Fruit fly (Drosophila melanogaster) whole organism, embryonic: ENCODE data around the gene CNMa.

Experiments used
- Aef1 ChIP-seq: fragments of 200-800 bp; sonication (Bioruptor generic); IDR thresholded peaks from 3 replicates; pipeline ENCODE4 v1.3.6; 2022; ENCODE audit warnings: missing biosample characterization, missing genetic modification characterization
- B-H1 ChIP-seq: fragments of 200-800 bp; sonication (Bioruptor generic); IDR thresholded peaks from 3 replicates; pipeline ENCODE4 v1.3.6; 2022; ENCODE audit warnings: missing biosample characterization, missing genetic modification characterization
- BEAF-32 ChIP-seq: fragments of 200-800 bp; sonication (Bioruptor generic); optimal IDR thresholded peaks from 3 replicates; lab custom pipeline; 2017; ENCODE audit warnings: missing biosample characterization, missing genetic modification characterization, mild to moderate bottlenecking, moderate library complexity, missing genetic modification reagents
- CG10209 ChIP-seq: fragments of 200-800 bp; sonication (Bioruptor generic); optimal IDR thresholded peaks from 3 replicates; lab custom pipeline; 2017; ENCODE audit warnings: missing biosample characterization, mild to moderate bottlenecking, missing genetic modification characterization, missing genetic modification reagents
- CG10431 ChIP-seq: fragments of 200-800 bp; sonication (Bioruptor generic); optimal IDR thresholded peaks from 3 replicates; lab custom pipeline; 2018; ENCODE audit warnings: missing biosample characterization, mild to moderate bottlenecking, missing genetic modification characterization
- CG12155 ChIP-seq: fragments of 200-800 bp; sonication (Bioruptor generic); optimal IDR thresholded peaks from 3 replicates; lab custom pipeline; 2016; ENCODE audit warnings: missing biosample characterization, missing genetic modification characterization
- CG14050 ChIP-seq: fragments of 200-800 bp; sonication (Bioruptor generic); IDR thresholded peaks from 3 replicates; pipeline ENCODE4 v1.3.6; 2022; ENCODE audit warnings: missing biosample characterization, missing genetic modification characterization
- CG1603 ChIP-seq: fragments of 200-800 bp; sonication (Bioruptor generic); optimal IDR thresholded peaks from 2 replicates; lab custom pipeline; 2019; ENCODE audit warnings: missing biosample characterization, mild to moderate bottlenecking, missing genetic modification characterization, moderate library complexity
- CG17829 ChIP-seq: fragments of 200-800 bp; optimal IDR thresholded peaks from 2 replicates; lab custom pipeline; 2019; ENCODE audit warnings: missing biosample characterization, mild to moderate bottlenecking, missing genetic modification characterization, moderate library complexity
- CG2889 ChIP-seq: fragments of 200-800 bp; sonication (Bioruptor generic); IDR thresholded peaks from 3 replicates; pipeline ENCODE4 v1.3.6; 2022; ENCODE audit warnings: missing biosample characterization, missing genetic modification characterization
- CG30403 ChIP-seq: fragments of 200-800 bp; sonication (Bioruptor generic); optimal IDR thresholded peaks from 3 replicates; lab custom pipeline; 2016; ENCODE audit warnings: missing biosample characterization, missing genetic modification characterization
- CG32532 ChIP-seq: fragments of 200-800 bp; sonication (Bioruptor generic); IDR thresholded peaks from 2 replicates; pipeline ENCODE4 v1.3.6; 2022; ENCODE audit warnings: missing biosample characterization, missing genetic modification characterization
- CG32772 ChIP-seq: fragments of 200-800 bp; sonication (Bioruptor generic); IDR thresholded peaks from 2 replicates; pipeline ENCODE4 v1.3.6; 2022; ENCODE audit warnings: missing biosample characterization, missing genetic modification characterization
- CG34224 ChIP-seq: fragments of 200-800 bp; sonication (Bioruptor generic); IDR thresholded peaks from 3 replicates; pipeline ENCODE4 v1.3.6; 2022; ENCODE audit warnings: missing biosample characterization, missing genetic modification characterization; ENCODE audit not compliant: partially characterized antibody
- CG4282 ChIP-seq: fragments of 200-800 bp; sonication (Bioruptor generic); optimal IDR thresholded peaks from 2 replicates; lab custom pipeline; 2016; ENCODE audit warnings: missing biosample characterization, missing genetic modification characterization
- CG6175 ChIP-seq: fragments of 200-800 bp; sonication (Bioruptor generic); IDR thresholded peaks from 3 replicates; pipeline ENCODE4 v1.3.6; 2022; ENCODE audit warnings: missing biosample characterization, missing genetic modification characterization
- CG7786 ChIP-seq: fragments of 200-800 bp; sonication (Bioruptor generic); optimal IDR thresholded peaks from 2 replicates; lab custom pipeline; 2016; ENCODE audit warnings: missing biosample characterization, missing genetic modification characterization
- CG8944 ChIP-seq: fragments of 200-800 bp; sonication (Bioruptor generic); optimal IDR thresholded peaks from 3 replicates; lab custom pipeline; 2016; ENCODE audit warnings: missing biosample characterization, missing genetic modification characterization
- CG9876 ChIP-seq: fragments of 200-800 bp; sonication (Bioruptor generic); optimal IDR thresholded peaks from 2 replicates; lab custom pipeline; 2016; ENCODE audit warnings: missing biosample characterization, missing genetic modification characterization
- Camta ChIP-seq: fragments of 200-800 bp; sonication (Bioruptor generic); optimal IDR thresholded peaks from 2 replicates; lab custom pipeline; 2016; ENCODE audit warnings: missing biosample characterization, missing genetic modification characterization
- CkIIα-i1 ChIP-seq: fragments of 200-800 bp; sonication (Bioruptor generic); IDR thresholded peaks from 2 replicates; pipeline ENCODE4 v1.3.6; 2022; ENCODE audit warnings: missing biosample characterization, missing genetic modification characterization
- Drgx ChIP-seq: fragments of 200-800 bp; sonication (Bioruptor generic); IDR thresholded peaks from 2 replicates; pipeline ENCODE4 v1.3.6; 2022; ENCODE audit warnings: missing biosample characterization, missing genetic modification characterization
- Hand ChIP-seq: fragments of 200-800 bp; sonication (Bioruptor generic); optimal IDR thresholded peaks from 2 replicates; lab custom pipeline; 2017; ENCODE audit warnings: mild to moderate bottlenecking, missing biosample characterization, missing genetic modification reagents, missing genetic modification characterization
- HmgZ ChIP-seq: fragments of 200-800 bp; sonication (Bioruptor generic); optimal IDR thresholded peaks from 2 replicates; lab custom pipeline; 2018; ENCODE audit warnings: missing biosample characterization, mild to moderate bottlenecking, missing genetic modification characterization
- Hsf ChIP-seq: fragments of 200-800 bp; sonication (Bioruptor generic); optimal IDR thresholded peaks from 3 replicates; lab custom pipeline; 2016; ENCODE audit warnings: missing biosample characterization, missing genetic modification characterization
- Lim3 ChIP-seq: fragments of 200-800 bp; sonication (Bioruptor generic); IDR thresholded peaks from 2 replicates; pipeline ENCODE4 v1.3.6; 2022; ENCODE audit warnings: missing biosample characterization, missing genetic modification characterization
- NFAT ChIP-seq: fragments of 200-800 bp; sonication (Bioruptor generic); IDR thresholded peaks from 2 replicates; pipeline ENCODE4 v1.3.6; 2022; ENCODE audit warnings: missing biosample characterization, missing genetic modification characterization
- Opbp ChIP-seq: fragments of 200-800 bp; sonication (Bioruptor generic); IDR thresholded peaks from 3 replicates; pipeline ENCODE4 v1.3.6; 2022; ENCODE audit warnings: missing biosample characterization, missing genetic modification characterization; ENCODE audit not compliant: partially characterized antibody
- Spps ChIP-seq: fragments of 200-800 bp; sonication (Bioruptor generic); optimal IDR thresholded peaks from 2 replicates; lab custom pipeline; 2018; ENCODE audit warnings: missing biosample characterization, mild to moderate bottlenecking, missing genetic modification characterization
- Xrp1 ChIP-seq: fragments of 200-800 bp; sonication (Bioruptor generic); IDR thresholded peaks from 2 replicates; pipeline ENCODE4 v1.3.6; 2022; ENCODE audit warnings: missing biosample characterization, missing genetic modification characterization
- ash1 ChIP-seq: fragments of 200-800 bp; sonication (Bioruptor generic); optimal IDR thresholded peaks from 2 replicates; lab custom pipeline; 2018; ENCODE audit warnings: missing biosample characterization, mild to moderate bottlenecking, missing genetic modification characterization
- caup ChIP-seq: fragments of 200-800 bp; sonication (Bioruptor generic); optimal IDR thresholded peaks from 3 replicates; lab custom pipeline; 2017; ENCODE audit warnings: missing biosample characterization, mild to moderate bottlenecking, missing genetic modification characterization, moderate library complexity; ENCODE audit not compliant: severe bottlenecking
- ci ChIP-seq: fragments of 200-800 bp; sonication (Bioruptor generic); IDR thresholded peaks from 3 replicates; pipeline ENCODE4 v1.3.6; 2022; ENCODE audit warnings: missing biosample characterization, missing genetic modification characterization
- da ChIP-seq: fragments of 200-800 bp; sonication (Bioruptor generic); optimal IDR thresholded peaks from 2 replicates; lab custom pipeline; 2016; ENCODE audit warnings: missing biosample characterization, missing genetic modification characterization
- dysf ChIP-seq: fragments of 200-800 bp; sonication (Bioruptor generic); IDR thresholded peaks from 3 replicates; pipeline ENCODE4 v1.3.6; 2022; ENCODE audit warnings: missing biosample characterization, missing genetic modification characterization
- fru ChIP-seq: fragments of >200 bp; optimal IDR thresholded peaks from 2 replicates; lab custom pipeline; 2017
- fu2 ChIP-seq: fragments of 200-800 bp; sonication (Bioruptor generic); optimal IDR thresholded peaks from 2 replicates; lab custom pipeline; 2016; ENCODE audit warnings: missing biosample characterization, missing genetic modification characterization
- her ChIP-seq: fragments of 200-800 bp; sonication (Bioruptor generic); optimal IDR thresholded peaks from 2 replicates; lab custom pipeline; 2016; ENCODE audit warnings: missing biosample characterization, missing genetic modification characterization
- inv ChIP-seq: fragments of 200-800 bp; sonication (Bioruptor generic); IDR thresholded peaks from 2 replicates; pipeline ENCODE4 v1.3.6; 2022; ENCODE audit warnings: missing biosample characterization, missing genetic modification characterization; ENCODE audit not compliant: partially characterized antibody
- jigr1 ChIP-seq: fragments of 200-800 bp; sonication (Bioruptor generic); IDR thresholded peaks from 3 replicates; pipeline ENCODE4 v1.3.6; 2022; ENCODE audit warnings: missing biosample characterization, missing genetic modification characterization
- nerfin-2 ChIP-seq: fragments of 200-800 bp; sonication (Bioruptor generic); IDR thresholded peaks from 2 replicates; pipeline ENCODE4 v1.3.6; 2022; ENCODE audit warnings: missing biosample characterization, missing genetic modification characterization; ENCODE audit not compliant: partially characterized antibody
- pan ChIP-seq, 4 experiments: fragments of >200 bp in 3 of 4; fragments of 200-800 bp in 1 of 4; sonication (Bioruptor generic) in 1 of 4; optimal IDR thresholded peaks in 3 of 4; IDR thresholded peaks in 1 of 4; 2 replicates each; pipeline versions ENCODE4 v1.3.6 to Lab custom; 2017 to 2022; ENCODE audit warnings: missing biosample characterization in 2 of 4, missing genetic modification characterization in 2 of 4, mixed read lengths in 1 of 4
- phol ChIP-seq: fragments of 200-800 bp; sonication (Bioruptor generic); optimal IDR thresholded peaks from 3 replicates; lab custom pipeline; 2018; ENCODE audit warnings: missing biosample characterization, mild to moderate bottlenecking, missing genetic modification characterization, moderate library complexity
- row ChIP-seq: fragments of 200-800 bp; sonication (Bioruptor generic); IDR thresholded peaks from 3 replicates; pipeline ENCODE4 v1.3.6; 2022; ENCODE audit warnings: missing biosample characterization, missing genetic modification characterization
- slp2 ChIP-seq: fragments of 200-800 bp; sonication (Bioruptor generic); optimal IDR thresholded peaks from 2 replicates; lab custom pipeline; 2016; ENCODE audit warnings: missing biosample characterization, missing genetic modification characterization
- sna ChIP-seq: fragments of 200-800 bp; sonication (Bioruptor generic); IDR thresholded peaks from 2 replicates; pipeline ENCODE4 v1.3.6; 2022; ENCODE audit warnings: missing biosample characterization, missing genetic modification characterization; ENCODE audit not compliant: partially characterized antibody
- ttk ChIP-seq: fragments of 200-800 bp; sonication (Bioruptor generic); IDR thresholded peaks from 2 replicates; pipeline ENCODE4 v2.1.2; 2022; ENCODE audit warnings: missing biosample characterization, missing genetic modification characterization
- tx ChIP-seq: fragments of 200-800 bp; sonication (Bioruptor generic); optimal IDR thresholded peaks from 2 replicates; lab custom pipeline; 2016; ENCODE audit warnings: missing biosample characterization, missing genetic modification characterization

Gene CNMa

dm6 chr3L:1856467-1857350, 1.3 kb upstream of the CNMa start, which contains the start of gene CG12024 (continued):
- no peak for TF ChIP-seq CG10431 (GFP tag; lab: Kevin White, UChicago)
- peak; percentile 76 for TF ChIP-seq CG10209
- peak; percentile 85 for TF ChIP-seq CG30403
- peak; percentile 82 for TF ChIP-seq CG17829 (tag; lab: Kevin White, UChicago)
- TF ChIP-seq CkIIα-i1 (GFP tag; lab: Robert Waterston, UW): no peak
- no peak for TF ChIP-seq CG6175 (GFP tag; lab: Robert Waterston, UW)
- TF ChIP-seq ttk (GFP tag; lab: Robert Waterston, UW): peak; percentile 23; the same call in 1 of the 2 replicates
- TF ChIP-seq HmgZ (tag; lab: Kevin White, UChicago): peak; percentile 90
- TF ChIP-seq tx (GFP tag; lab: Kevin White, UChicago): peak; percentile 77
- TF ChIP-seq ci (GFP tag; lab: Robert Waterston, UW): 0 out of 3 replicates have a peak, but pooled peaks have one; percentile 11
- peak; percentile 35 for TF ChIP-seq Camta (GFP tag; lab: Kevin White, UChicago)
- peak; percentile 62 for TF ChIP-seq slp2 (GFP tag; lab: Kevin White, UChicago)
- TF ChIP-seq Drgx (GFP tag; lab: Robert Waterston, UW): peak; percentile 31; the same call in 1 of the 2 replicates
- TF ChIP-seq sna (GFP tag; lab: Robert Waterston, UW): no peak
- TF ChIP-seq CG12155: peak; percentile 76
- TF ChIP-seq da (GFP tag; lab: Kevin White, UChicago): no peak
- peak; percentile 87 for TF ChIP-seq Hsf (GFP tag; lab: Kevin White, UChicago)
- no peak for TF ChIP-seq ash1
- TF ChIP-seq fru: no peak
- TF ChIP-seq her: peak; percentile 22
- peak; percentile 82 for TF ChIP-seq Aef1 (GFP tag; lab: Robert Waterston, UW)
- peak; percentile 92 for TF ChIP-seq row (GFP tag; lab: Robert Waterston, UW)
- TF ChIP-seq Opbp (GFP tag; lab: Robert Waterston, UW): no peak
- TF ChIP-seq Spps (tag; lab: Kevin White, UChicago): peak; percentile 34
- peak; percentile 73 for TF ChIP-seq CG8944 (GFP tag; lab: Kevin White, UChicago)
- peak; percentile 62 for TF ChIP-seq BEAF-32
- no peak for TF ChIP-seq pan (optimal IDR thresholded peaks at IDR 0.05; lab: Kevin White, UChicago)
- TF ChIP-seq pan (GFP tag; optimal IDR thresholded peaks at IDR 0.05 in 1 of 2, IDR thresholded peaks at IDR 0.05 in 1 of 2): peak in 1 of 2 experiments; percentile 38
- no peak for TF ChIP-seq nerfin-2 (GFP tag; lab: Robert Waterston, UW)
- TF ChIP-seq CG14050 (GFP tag; lab: Robert Waterston, UW): peak; percentile 32; the same call in 1 of the 3 replicates
- TF ChIP-seq Lim3 (GFP tag; lab: Robert Waterston, UW): no peak
- no peak for TF ChIP-seq Hand
- TF ChIP-seq Xrp1 (GFP tag; lab: Robert Waterston, UW): no peak; the same call in 1 of the 2 replicates
- TF ChIP-seq CG1603 (tag; lab: Kevin White, UChicago): peak; percentile 84
- TF ChIP-seq CG2889 (GFP tag; lab: Robert Waterston, UW): peak; percentile 47; the same call in 2 of the 3 replicates
- TF ChIP-seq B-H1 (GFP tag; lab: Robert Waterston, UW): no peak; the same call in 2 of the 3 replicates
- TF ChIP-seq CG4282 (GFP tag; lab: Kevin White, UChicago): peak; percentile 67
- TF ChIP-seq fu2 (GFP tag; lab: Kevin White, UChicago): peak; percentile 78
- TF ChIP-seq CG34224: no peak
- peak; percentile 78 for TF ChIP-seq dysf (GFP tag; lab: Robert Waterston, UW)
- TF ChIP-seq CG9876: peak; percentile 28
- peak; percentile 76 for TF ChIP-seq CG32532 (GFP tag; lab: Robert Waterston, UW)
- TF ChIP-seq phol: peak; percentile 87
- peak; percentile 80 for TF ChIP-seq CG7786 (GFP tag; lab: Kevin White, UChicago)
- peak; percentile 35 for TF ChIP-seq caup
- no peak for TF ChIP-seq inv (GFP tag; lab: Robert Waterston, UW)
- peak; percentile 65; the same call in 1 of the 2 replicates for TF ChIP-seq NFAT
- no peak for TF ChIP-seq jigr1 (GFP tag; lab: Robert Waterston, UW)
- peak; percentile 41; the same call in 1 of the 2 replicates for TF ChIP-seq CG32772 (GFP tag; lab: Robert Waterston, UW)
